Worm (Caenorhabditis elegans) whole organism, young adult: Measurements from ENCODE around the gene acr-2.

ENCODE experiments used
- B0019.2 ChIP-seq: fragments of 200-800 bp; sonication (Bioruptor generic); conservative IDR thresholded peaks from 2 replicates; pipeline ENCODE4 v1.3.6; 2022; ENCODE audit warnings: missing genetic modification reagents, missing genetic modification characterization, missing compliant biosample characterization
- B0035.1 ChIP-seq: sonication (generic microtip); optimal IDR thresholded peaks from 2 replicates; lab custom pipeline; 2016; ENCODE audit warnings: missing genetic modification characterization, mild to moderate bottlenecking, missing compliant biosample characterization, missing genotype, missing genetic modification reagents
- B0336.3 ChIP-seq: fragments of 200-800 bp; sonication (Bioruptor generic); IDR thresholded peaks from 2 replicates; pipeline ENCODE4 v1.3.6; 2022; ENCODE audit warnings: missing genetic modification characterization, missing compliant biosample characterization
- C06A6.2 ChIP-seq: fragments of 200-800 bp; sonication (Bioruptor generic); conservative IDR thresholded peaks from 2 replicates; pipeline ENCODE4 v1.3.6; 2022; ENCODE audit warnings: missing genetic modification characterization, missing compliant biosample characterization
- D2030.7 ChIP-seq: fragments of 200-800 bp; sonication (Bioruptor generic); IDR thresholded peaks from 2 replicates; pipeline ENCODE4 v1.3.6; 2022; ENCODE audit warnings: missing genetic modification reagents, missing genetic modification characterization, missing compliant biosample characterization
- F37B4.10 ChIP-seq: fragments of 200-800 bp; sonication (Bioruptor generic); IDR thresholded peaks from 2 replicates; pipeline ENCODE4 v1.3.6; 2022; ENCODE audit warnings: missing genetic modification characterization, missing compliant biosample characterization
- F39B2.1 ChIP-seq: fragments of 200-800 bp; sonication (Bioruptor generic); IDR thresholded peaks from 2 replicates; pipeline ENCODE4 v1.3.6; 2022; ENCODE audit warnings: missing genetic modification reagents, missing genetic modification characterization, missing compliant biosample characterization
- F52B5.7 ChIP-seq: sonication (generic microtip); optimal IDR thresholded peaks from 2 replicates; lab custom pipeline; 2016; ENCODE audit warnings: mild to moderate bottlenecking, missing genetic modification characterization, missing compliant biosample characterization
- K11D2.4 ChIP-seq: fragments of 200-800 bp; sonication (Bioruptor generic); IDR thresholded peaks from 2 replicates; pipeline ENCODE4 v1.3.6; 2022; ENCODE audit warnings: missing genetic modification reagents, missing genetic modification characterization, missing compliant biosample characterization
- Y56A3A.18 ChIP-seq: fragments of 200-800 bp; sonication (Bioruptor generic); IDR thresholded peaks from 2 replicates; pipeline ENCODE4 v1.3.6; 2022; ENCODE audit warnings: missing genetic modification reagents, missing genetic modification characterization, missing compliant biosample characterization
- Y95B8A.8 ChIP-seq: fragments of 200-800 bp; sonication (Bioruptor generic); IDR thresholded peaks from 2 replicates; pipeline ENCODE4 v1.3.6; 2022; ENCODE audit warnings: missing genetic modification reagents, missing genetic modification characterization, missing compliant biosample characterization
- ZK185.1 ChIP-seq: sonication (generic microtip); optimal IDR thresholded peaks from 2 replicates; lab custom pipeline; 2016; ENCODE audit warnings: mild to moderate bottlenecking, missing genetic modification characterization, missing compliant biosample characterization; ENCODE audit not compliant: poor library complexity, severe bottlenecking
- akir-1 ChIP-seq: fragments of 200-800 bp; sonication (Bioruptor generic); optimal IDR thresholded peaks from 2 replicates; lab custom pipeline; 2018; ENCODE audit warnings: mild to moderate bottlenecking, missing genetic modification characterization, moderate library complexity, missing compliant biosample characterization
- ama-1 ChIP-seq, 3 experiments: fragments of 150-350 bp in 1 of 3; sonication (generic microtip) in 2 of 3; optimal IDR thresholded peaks; 2 replicates each; lab custom pipeline; 2014 to 2018; ENCODE audit warnings: missing biosample characterization in 2 of 3, missing genetic modification characterization in 2 of 3, missing genetic modification reagents in 2 of 3
- aptf-3 ChIP-seq: fragments of 200-800 bp; sonication (Bioruptor generic); IDR thresholded peaks from 2 replicates; pipeline ENCODE4 v1.3.6; 2022; ENCODE audit warnings: missing genetic modification characterization, missing compliant biosample characterization
- bed-1 ChIP-seq: fragments of 200-800 bp; sonication (Bioruptor generic); IDR thresholded peaks from 2 replicates; pipeline ENCODE4 v1.3.6; 2022; ENCODE audit warnings: missing genetic modification reagents, missing genetic modification characterization, missing compliant biosample characterization
- cebp-2 ChIP-seq: fragments of 200-800 bp; sonication (Bioruptor generic); IDR thresholded peaks from 2 replicates; pipeline ENCODE4 v1.3.6; 2022; ENCODE audit warnings: missing genetic modification characterization, missing compliant biosample characterization
- chd-7 ChIP-seq: sonication (generic microtip); optimal IDR thresholded peaks from 2 replicates; lab custom pipeline; 2016; ENCODE audit warnings: mild to moderate bottlenecking, missing genetic modification characterization, moderate library complexity, missing compliant biosample characterization
- dox-1 ChIP-seq: fragments of 200-800 bp; sonication (Bioruptor generic); IDR thresholded peaks from 2 replicates; pipeline ENCODE4 v1.3.6; 2022; ENCODE audit warnings: missing genetic modification reagents, missing genetic modification characterization, missing compliant biosample characterization
- efl-1 ChIP-seq: fragments of 150-350 bp; optimal IDR thresholded peaks from 2 replicates; lab custom pipeline; 2014; ENCODE audit warnings: missing biosample characterization, missing genetic modification reagents, missing genetic modification characterization
- egrh-3 ChIP-seq: fragments of 200-800 bp; sonication (Bioruptor generic); IDR thresholded peaks from 2 replicates; pipeline ENCODE4 v1.3.6; 2022; ENCODE audit warnings: missing genetic modification reagents, missing genetic modification characterization, missing compliant biosample characterization
- him-1 ChIP-seq: sonication (generic microtip); optimal IDR thresholded peaks from 2 replicates; lab custom pipeline; 2016; ENCODE audit warnings: missing genotype, missing genetic modification reagents, missing genetic modification characterization, missing compliant biosample characterization
- hmg-1.2 ChIP-seq: fragments of 200-800 bp; sonication (Bioruptor generic); IDR thresholded peaks from 2 replicates; pipeline ENCODE4 v1.3.6; 2022; ENCODE audit warnings: missing genetic modification reagents, missing genetic modification characterization, missing compliant biosample characterization
- hmg-20 ChIP-seq: fragments of 200-800 bp; sonication (Bioruptor generic); IDR thresholded peaks from 2 replicates; pipeline ENCODE4 v1.3.6; 2022; ENCODE audit warnings: missing genetic modification reagents, missing genetic modification characterization, missing compliant biosample characterization
- lag-1 ChIP-seq: fragments of 200-800 bp; sonication (Bioruptor generic); IDR thresholded peaks from 2 replicates; pipeline ENCODE4 v1.3.6; 2022; ENCODE audit warnings: missing genetic modification reagents, missing genetic modification characterization, missing compliant biosample characterization
- let-526 ChIP-seq: fragments of 200-800 bp; sonication (Bioruptor generic); IDR thresholded peaks from 2 replicates; pipeline ENCODE4 v1.3.6; 2022; ENCODE audit warnings: missing genetic modification reagents, missing genetic modification characterization, missing compliant biosample characterization
- let-607 ChIP-seq, 2 experiments: fragments of 200-800 bp in 1 of 2; sonication (Bioruptor generic) in 1 of 2; sonication (generic microtip) in 1 of 2; optimal IDR thresholded peaks; 2 replicates each; lab custom pipeline; 2016 to 2018; ENCODE audit warnings: mild to moderate bottlenecking in 2 of 2, missing compliant biosample characterization in 2 of 2, missing genetic modification characterization in 2 of 2, moderate library complexity in 2 of 2, missing genotype in 1 of 2
- lin-35 ChIP-seq, 3 experiments: fragments of 150-350 bp in 2 of 3; sonication (generic microtip) in 1 of 3; optimal IDR thresholded peaks; 2 replicates each; lab custom pipeline; 2014 to 2018; ENCODE audit warnings: missing biosample characterization in 3 of 3, missing genetic modification characterization in 3 of 3, missing genetic modification reagents in 3 of 3
- madf-6 ChIP-seq: fragments of 200-800 bp; sonication (Bioruptor generic); IDR thresholded peaks from 2 replicates; pipeline ENCODE4 v1.3.6; 2022; ENCODE audit warnings: missing genetic modification reagents, missing genetic modification characterization, missing compliant biosample characterization
- nfya-1 ChIP-seq: sonication (generic microtip); optimal IDR thresholded peaks from 2 replicates; lab custom pipeline; 2017; ENCODE audit warnings: antibody characterized with exemption, missing compliant biosample characterization, missing genetic modification characterization, borderline replicate concordance; ENCODE audit not compliant: insufficient read depth
- nfya-2 ChIP-seq: fragments of 200-800 bp; sonication (Bioruptor generic); IDR thresholded peaks from 2 replicates; pipeline ENCODE4 v1.3.6; 2022; ENCODE audit warnings: missing genetic modification reagents, missing genetic modification characterization, missing compliant biosample characterization
- nfyb-1 ChIP-seq: fragments of 200-800 bp; sonication (Bioruptor generic); IDR thresholded peaks from 2 replicates; pipeline ENCODE4 v1.3.6; 2022; ENCODE audit warnings: missing genetic modification reagents, missing genetic modification characterization, missing compliant biosample characterization
- nhr-80 ChIP-seq: sonication (generic microtip); optimal IDR thresholded peaks from 2 replicates; lab custom pipeline; 2016; ENCODE audit warnings: missing genetic modification characterization, missing compliant biosample characterization
- rcor-1 ChIP-seq: fragments of 200-800 bp; sonication (Bioruptor generic); IDR thresholded peaks from 2 replicates; pipeline ENCODE4 v1.3.6; 2022; ENCODE audit warnings: missing genetic modification reagents, missing genetic modification characterization, missing compliant biosample characterization
- rec-8 ChIP-seq, 2 experiments: sonication (generic microtip); optimal IDR thresholded peaks; 2 replicates each; lab custom pipeline; 2016; ENCODE audit warnings: mild to moderate bottlenecking in 2 of 2, missing genetic modification characterization in 2 of 2, missing genetic modification reagents in 2 of 2, missing genotype in 2 of 2, missing biosample characterization in 1 of 2, missing compliant biosample characterization in 1 of 2, moderate library complexity in 1 of 2
- rpc-1 ChIP-seq, 2 experiments: fragments of 150-350 bp in 1 of 2; sonication (generic microtip) in 1 of 2; optimal IDR thresholded peaks; 2 replicates each; lab custom pipeline; 2014 to 2018; ENCODE audit warnings: missing biosample characterization in 1 of 2, missing genetic modification characterization in 1 of 2, missing genetic modification reagents in 1 of 2, missing genotype in 1 of 2
- snpc-1.1 ChIP-seq: sonication (generic microtip); optimal IDR thresholded peaks from 2 replicates; lab custom pipeline; 2017; ENCODE audit warnings: missing genetic modification characterization, mild to moderate bottlenecking, missing compliant biosample characterization, antibody characterized with exemption, moderate library complexity, missing genotype, missing genetic modification reagents; ENCODE audit not compliant: insufficient read depth
- somi-1 ChIP-seq: fragments of 200-800 bp; sonication (Bioruptor generic); optimal IDR thresholded peaks from 2 replicates; lab custom pipeline; 2018; ENCODE audit warnings: mild to moderate bottlenecking, missing genetic modification characterization, missing compliant biosample characterization
- sptf-2 ChIP-seq: fragments of 200-800 bp; sonication (Bioruptor generic); optimal IDR thresholded peaks from 2 replicates; lab custom pipeline; 2018; ENCODE audit warnings: mild to moderate bottlenecking, missing genetic modification characterization, missing compliant biosample characterization
- tlf-1 ChIP-seq: fragments of 200-800 bp; sonication (Bioruptor generic); optimal IDR thresholded peaks from 2 replicates; lab custom pipeline; 2018; ENCODE audit warnings: mild to moderate bottlenecking, missing genetic modification characterization, missing compliant biosample characterization
- ztf-18 ChIP-seq: sonication (generic microtip); optimal IDR thresholded peaks from 2 replicates; lab custom pipeline; 2016; ENCODE audit warnings: missing genotype, mild to moderate bottlenecking, missing genetic modification characterization, missing compliant biosample characterization
- ztf-26 ChIP-seq: sonication (generic microtip); optimal IDR thresholded peaks from 2 replicates; lab custom pipeline; 2017; ENCODE audit warnings: missing genetic modification characterization, missing compliant biosample characterization
- ztf-3 ChIP-seq: fragments of 200-800 bp; sonication (Bioruptor generic); optimal IDR thresholded peaks from 2 replicates; lab custom pipeline; 2018; ENCODE audit warnings: mild to moderate bottlenecking, missing genetic modification characterization, missing compliant biosample characterization
- ztf-6 ChIP-seq: fragments of 200-800 bp; sonication (Bioruptor generic); IDR thresholded peaks from 2 replicates; pipeline ENCODE4 v1.3.6; 2022; ENCODE audit warnings: missing genetic modification reagents, missing genetic modification characterization, missing compliant biosample characterization

acr-2 gene

ce11 chrX:6743853-6744346 is 41.6 kb downstream of the acr-2 start (continued):
- TF ChIP-seq him-1 (tag; lab: Kevin White, UChicago), result no peak
- peak; percentile 49; the same call in 1 of the 2 replicates for TF ChIP-seq Y95B8A.8 (GFP tag; lab: Robert Waterston, UW)
- TF ChIP-seq ama-1 (optimal IDR thresholded peaks at IDR 0.05; lab: Kevin White, UChicago), result peak; percentile 94
- TF ChIP-seq ama-1 (GFP tag; optimal IDR thresholded peaks at IDR 0.05; lab: Kevin White, UChicago), result peak in 1 of 2 experiments; percentile 55
- peak; percentile 88 for TF ChIP-seq nfyb-1
- peak; percentile 61; the same call in 1 of the 2 replicates for TF ChIP-seq let-526 (GFP tag; lab: Robert Waterston, UW)
- TF ChIP-seq ztf-26, result peak; percentile 97
- peak; percentile 90 for TF ChIP-seq tlf-1 (GFP tag; lab: Kevin White, UChicago)
- no peak for TF ChIP-seq snpc-1.1
- peak; percentile 95 for TF ChIP-seq chd-7
- TF ChIP-seq B0336.3 (GFP tag; lab: Robert Waterston, UW), result peak; percentile 92
- no peak for TF ChIP-seq F39B2.1 (GFP tag; lab: Robert Waterston, UW)
- peak; percentile 48 for TF ChIP-seq ztf-3 (GFP tag; lab: Kevin White, UChicago)
- TF ChIP-seq D2030.7, result no peak
- peak; percentile 32; the same call in 1 of the 2 replicates for TF ChIP-seq madf-6 (GFP tag; lab: Robert Waterston, UW)
- 0 out of 2 replicates have a peak, but pooled peaks have one; percentile 75 for TF ChIP-seq cebp-2 (GFP tag; lab: Robert Waterston, UW)
- no peak for TF ChIP-seq ztf-6 (GFP tag; lab: Robert Waterston, UW)
- no peak for TF ChIP-seq bed-1 (GFP tag; lab: Robert Waterston, UW)
- no peak for TF ChIP-seq rec-8 (tag; optimal IDR thresholded peaks at IDR 0.05; lab: Kevin White, UChicago)
- peak; percentile 59 for TF ChIP-seq hmg-1.2 (GFP tag; lab: Robert Waterston, UW)
- peak in 1 of 3 experiments; percentile 66 for TF ChIP-seq lin-35 (GFP tag; optimal IDR thresholded peaks at IDR 0.05; lab: Kevin White, UChicago)
- TF ChIP-seq Y56A3A.18, result 0 out of 2 replicates have a peak, but pooled peaks have one; percentile 67
- peak; percentile 8; the same call in 1 of the 2 replicates for TF ChIP-seq egrh-3 (GFP tag; lab: Robert Waterston, UW)
- TF ChIP-seq B0019.2 (GFP tag; lab: Robert Waterston, UW), result no peak; the same call in 1 of the 2 replicates
- TF ChIP-seq B0035.1 (tag; lab: Kevin White, UChicago), result peak; percentile 77
- TF ChIP-seq hmg-20, result no peak
- TF ChIP-seq C06A6.2 (GFP tag; lab: Robert Waterston, UW), result peak; percentile 88
- TF ChIP-seq F37B4.10 (GFP tag; lab: Robert Waterston, UW), result no peak
- TF ChIP-seq nfya-2, result no peak
- TF ChIP-seq F52B5.7, result peak; percentile 74
- peak; percentile 54 for TF ChIP-seq rcor-1 (GFP tag; lab: Robert Waterston, UW)
- TF ChIP-seq nfya-1 (tag; lab: Kevin White, UChicago), result no peak
- TF ChIP-seq aptf-3 (GFP tag; lab: Robert Waterston, UW), result no peak
- TF ChIP-seq somi-1 (GFP tag; lab: Kevin White, UChicago), result peak; percentile 97
- TF ChIP-seq efl-1 (GFP tag; lab: Kevin White, UChicago), result no peak
- peak; percentile 93 for TF ChIP-seq ZK185.1
- TF ChIP-seq rpc-1 (optimal IDR thresholded peaks at IDR 0.05; lab: Kevin White, UChicago), result no peak
- TF ChIP-seq rpc-1 (tag; optimal IDR thresholded peaks at IDR 0.05; lab: Kevin White, UChicago), result no peak

DNA sequence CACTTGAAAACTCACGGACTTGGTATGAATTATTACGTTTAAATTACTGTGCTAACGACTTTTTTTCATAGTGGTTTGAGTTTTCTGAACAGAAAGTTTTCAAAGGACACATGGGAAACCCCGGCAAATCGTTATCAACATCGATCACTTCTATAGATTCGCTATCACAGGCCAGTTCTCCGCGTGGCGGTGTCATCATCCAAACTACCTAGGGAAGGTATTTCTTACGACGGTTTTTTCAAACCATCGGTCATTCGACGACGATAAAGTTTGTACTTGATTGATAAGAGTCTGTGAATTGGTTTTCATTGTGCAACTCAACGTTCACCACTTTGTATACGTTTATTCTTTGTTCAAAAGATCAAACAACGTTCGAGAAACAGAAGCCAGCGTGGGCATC is 42.2 kb downstream of the acr-2 start:
- TF ChIP-seq ztf-18 (tag; lab: Kevin White, UChicago), result no peak
- TF ChIP-seq K11D2.4 (GFP tag; lab: Robert Waterston, UW), result no peak
- TF ChIP-seq sptf-2 (GFP tag; lab: Kevin White, UChicago), result no peak
- TF ChIP-seq ama-1 (optimal IDR thresholded peaks at IDR 0.05; lab: Kevin White, UChicago), result peak; percentile 12
- TF ChIP-seq ama-1 (GFP tag; optimal IDR thresholded peaks at IDR 0.05; lab: Kevin White, UChicago), result no peak
- peak in 1 of 2 experiments; percentile 30 for TF ChIP-seq let-607 (tag; optimal IDR thresholded peaks at IDR 0.05; lab: Kevin White, UChicago)
- TF ChIP-seq dox-1 (GFP tag; lab: Robert Waterston, UW), result peak; percentile 42
- peak; percentile 93 for TF ChIP-seq nhr-80 (tag; lab: Kevin White, UChicago)
- TF ChIP-seq ZK185.1, result peak; percentile 56
- TF ChIP-seq akir-1 (GFP tag; lab: Kevin White, UChicago), result no peak
- 0 out of 2 replicates have a peak, but pooled peaks have one; percentile 5 for TF ChIP-seq lag-1
